Worm (Caenorhabditis elegans) whole organism, L4 larva: Measurements from ENCODE around the gene glb-11.

ENCODE experiments used
- F37D6.2 ChIP-seq: sonication (generic microtip); optimal IDR thresholded peaks from 2 replicates; lab custom pipeline; 2016; ENCODE audit warnings: mild to moderate bottlenecking, missing genetic modification characterization, missing compliant biosample characterization
- F49E8.2 ChIP-seq: sonication (generic microtip); optimal IDR thresholded peaks from 2 replicates; lab custom pipeline; 2016; ENCODE audit warnings: missing compliant biosample characterization, mild to moderate bottlenecking, missing genetic modification characterization, borderline replicate concordance
- T20F7.1 ChIP-seq: fragments of 200-800 bp; sonication (Bioruptor generic); optimal IDR thresholded peaks from 2 replicates; lab custom pipeline; 2018; ENCODE audit warnings: mild to moderate bottlenecking, missing genetic modification characterization, missing compliant biosample characterization
- Y48G9A.11 ChIP-seq: fragments of 200-800 bp; sonication (Bioruptor generic); IDR thresholded peaks from 2 replicates; pipeline ENCODE4 v1.3.6; 2022; ENCODE audit warnings: missing genetic modification reagents, missing genetic modification characterization, missing compliant biosample characterization
- Y75B8A.6 ChIP-seq: fragments of 200-800 bp; sonication (Bioruptor generic); IDR thresholded peaks from 2 replicates; pipeline ENCODE4 v1.3.6; 2022; ENCODE audit warnings: missing genetic modification reagents, missing genetic modification characterization, missing compliant biosample characterization
- aha-1 ChIP-seq: fragments of 150-350 bp; peaks from one replicate; lab custom pipeline; 2014; ENCODE audit warnings: missing biosample characterization, missing genetic modification characterization
- ama-1 ChIP-seq: fragments of 150-350 bp; optimal IDR thresholded peaks from 2 replicates; lab custom pipeline; 2014; ENCODE audit warnings: inconsistent platforms, mixed read lengths
- attf-4 ChIP-seq: sonication (generic microtip); optimal IDR thresholded peaks from 3 replicates; lab custom pipeline; 2017; ENCODE audit warnings: missing biosample characterization, missing genetic modification characterization
- ceh-28 ChIP-seq: fragments of 150-350 bp; optimal IDR thresholded peaks from 2 replicates; lab custom pipeline; 2014; ENCODE audit warnings: missing biosample characterization, missing genetic modification reagents, missing genetic modification characterization
- ctbp-1 ChIP-seq: fragments of 200-800 bp; sonication (Bioruptor generic); IDR thresholded peaks from 2 replicates; pipeline ENCODE4 v1.3.6; 2022; ENCODE audit warnings: missing genetic modification reagents, missing genetic modification characterization, missing compliant biosample characterization
- dmd-6 ChIP-seq: fragments of 200-800 bp; sonication (Bioruptor generic); IDR thresholded peaks from 2 replicates; pipeline ENCODE4 v1.3.6; 2022; ENCODE audit warnings: missing genetic modification reagents, missing genetic modification characterization, missing compliant biosample characterization
- dmd-9 ChIP-seq: fragments of 200-800 bp; sonication (Bioruptor generic); IDR thresholded peaks from 2 replicates; pipeline ENCODE4 v1.3.6; 2022; ENCODE audit warnings: missing genetic modification reagents, missing genetic modification characterization, missing compliant biosample characterization
- dpl-1 ChIP-seq: fragments of 150-350 bp; optimal IDR thresholded peaks from 2 replicates; lab custom pipeline; 2014; ENCODE audit warnings: missing biosample characterization, missing genetic modification reagents, missing genetic modification characterization
- duxl-1 ChIP-seq: sonication (generic microtip); optimal IDR thresholded peaks from 2 replicates; lab custom pipeline; 2016; ENCODE audit warnings: mild to moderate bottlenecking, missing genetic modification characterization, moderate library complexity, missing compliant biosample characterization; ENCODE audit not compliant: poor library complexity
- dve-1 ChIP-seq: sonication (generic microtip); optimal IDR thresholded peaks from 2 replicates; lab custom pipeline; 2017; ENCODE audit warnings: antibody characterized with exemption, mild to moderate bottlenecking, missing genetic modification characterization, missing compliant biosample characterization; ENCODE audit not compliant: insufficient read depth
- egl-27 ChIP-seq: sonication (generic microtip); optimal IDR thresholded peaks from 3 replicates; lab custom pipeline; 2017; ENCODE audit warnings: missing biosample characterization, missing genetic modification reagents, missing genetic modification characterization
- egl-43 ChIP-seq: fragments of 200-800 bp; sonication (Bioruptor generic); IDR thresholded peaks from 2 replicates; pipeline ENCODE4 v1.3.6; 2022; ENCODE audit warnings: missing genetic modification reagents, missing genetic modification characterization, missing compliant biosample characterization
- gei-8 ChIP-seq: fragments of 200-800 bp; sonication (Bioruptor generic); optimal IDR thresholded peaks from 2 replicates; lab custom pipeline; 2018; ENCODE audit warnings: mild to moderate bottlenecking, missing genetic modification characterization, missing compliant biosample characterization
- hif-1 ChIP-seq, 2 experiments: sonication (generic microtip); optimal IDR thresholded peaks; 2 replicates each; lab custom pipeline; 2016 to 2017; ENCODE audit warnings: missing compliant biosample characterization in 2 of 2, missing genetic modification characterization in 2 of 2, missing genetic modification reagents in 2 of 2, missing genotype in 2 of 2, mild to moderate bottlenecking in 1 of 2
- hlh-30 ChIP-seq: sonication (generic microtip); optimal IDR thresholded peaks from 2 replicates; lab custom pipeline; 2017; ENCODE audit warnings: antibody characterized with exemption, mild to moderate bottlenecking, missing genetic modification characterization, missing compliant biosample characterization; ENCODE audit not compliant: insufficient read depth
- hmg-1.1 ChIP-seq: fragments of 200-800 bp; sonication (Bioruptor generic); IDR thresholded peaks from 2 replicates; pipeline ENCODE4 v1.3.6; 2022; ENCODE audit warnings: missing genetic modification reagents, missing genetic modification characterization, missing compliant biosample characterization
- lin-1 ChIP-seq: fragments of 200-800 bp; sonication (Bioruptor generic); IDR thresholded peaks from 2 replicates; pipeline ENCODE4 v1.3.6; 2022; ENCODE audit warnings: missing genetic modification reagents, missing genetic modification characterization, missing compliant biosample characterization
- lin-13 ChIP-seq: fragments of 150-350 bp; optimal IDR thresholded peaks from 2 replicates; lab custom pipeline; 2014; ENCODE audit warnings: missing biosample characterization, missing genetic modification reagents, missing genetic modification characterization
- lin-15B ChIP-seq: fragments of 150-350 bp; sonication (generic microtip); optimal IDR thresholded peaks from 3 replicates; lab custom pipeline; 2014; ENCODE audit warnings: missing biosample characterization, missing genetic modification characterization
- lin-38 ChIP-seq: fragments of 200-800 bp; sonication (Bioruptor generic); IDR thresholded peaks from 2 replicates; pipeline ENCODE4 v1.3.6; 2022; ENCODE audit warnings: missing genetic modification reagents, missing genetic modification characterization, missing compliant biosample characterization
- lin-39 ChIP-seq: fragments of 150-350 bp; optimal IDR thresholded peaks from 2 replicates; lab custom pipeline; 2014; ENCODE audit warnings: missing biosample characterization, missing genetic modification reagents, missing genetic modification characterization
- lsy-2 ChIP-seq, 2 experiments: fragments of 150-350 bp in 1 of 2; sonication (generic microtip) in 1 of 2; optimal IDR thresholded peaks; 2 replicates each; lab custom pipeline; 2014 to 2017; ENCODE audit warnings: missing biosample characterization in 2 of 2, missing genetic modification characterization in 2 of 2
- mdl-1 ChIP-seq, 2 experiments: fragments of 150-350 bp in 1 of 2; sonication (generic microtip) in 1 of 2; optimal IDR thresholded peaks; 2 replicates each; lab custom pipeline; 2014 to 2017; ENCODE audit warnings: missing biosample characterization in 2 of 2, missing genetic modification characterization in 2 of 2
- mdt-29 ChIP-seq: fragments of 200-800 bp; sonication (Bioruptor generic); IDR thresholded peaks from 2 replicates; pipeline ENCODE4 v1.3.6; 2022; ENCODE audit warnings: missing genetic modification reagents, missing genetic modification characterization, missing compliant biosample characterization
- mep-1 ChIP-seq: fragments of 150-350 bp; sonication (generic microtip); optimal IDR thresholded peaks from 3 replicates; lab custom pipeline; 2014; ENCODE audit warnings: missing biosample characterization, missing genetic modification characterization
- mes-2 ChIP-seq: sonication (generic microtip); optimal IDR thresholded peaks from 2 replicates; lab custom pipeline; 2016; ENCODE audit warnings: missing genotype, mild to moderate bottlenecking, missing genetic modification characterization, missing compliant biosample characterization; ENCODE audit not compliant: poor library complexity, severe bottlenecking
- mxl-3 ChIP-seq: fragments of 200-800 bp; sonication (Bioruptor generic); optimal IDR thresholded peaks from 2 replicates; lab custom pipeline; 2018; ENCODE audit warnings: mild to moderate bottlenecking, missing genetic modification characterization, missing compliant biosample characterization
- nhr-28 ChIP-seq: fragments of 150-350 bp; optimal IDR thresholded peaks from 2 replicates; lab custom pipeline; 2014; ENCODE audit warnings: missing biosample characterization, missing genetic modification characterization
- nhr-41 ChIP-seq: fragments of 200-800 bp; sonication (Bioruptor generic); IDR thresholded peaks from 2 replicates; pipeline ENCODE4 v1.3.6; 2022; ENCODE audit warnings: missing genetic modification reagents, missing genetic modification characterization, missing compliant biosample characterization
- nhr-6 ChIP-seq: fragments of 150-350 bp; optimal IDR thresholded peaks from 2 replicates; lab custom pipeline; 2014; ENCODE audit warnings: missing biosample characterization, missing genetic modification characterization
- nhr-77 ChIP-seq: fragments of 150-350 bp; optimal IDR thresholded peaks from 2 replicates; lab custom pipeline; 2014; ENCODE audit warnings: missing biosample characterization, missing genetic modification characterization
- pha-4 ChIP-seq, 2 experiments: fragments of 150-350 bp in 1 of 2; fragments of 200-800 bp in 1 of 2; sonication (Bioruptor generic) in 1 of 2; IDR thresholded peaks in 1 of 2; optimal IDR thresholded peaks in 1 of 2; 2 replicates each; pipeline versions ENCODE4 v1.3.6 to Lab custom; 2014 to 2022; ENCODE audit warnings: missing genetic modification characterization in 2 of 2, missing genetic modification reagents in 2 of 2, missing biosample characterization in 1 of 2, missing compliant biosample characterization in 1 of 2
- rbr-2 ChIP-seq: sonication (generic microtip); optimal IDR thresholded peaks from 2 replicates; lab custom pipeline; 2016; ENCODE audit warnings: missing genotype, missing genetic modification characterization, missing compliant biosample characterization
- set-16 ChIP-seq: fragments of 200-800 bp; sonication (Bioruptor generic); IDR thresholded peaks from 2 replicates; pipeline ENCODE4 v1.3.6; 2022; ENCODE audit warnings: missing genetic modification reagents, missing genetic modification characterization, missing compliant biosample characterization
- skn-1 ChIP-seq: fragments of 150-350 bp; optimal IDR thresholded peaks from 2 replicates; lab custom pipeline; 2014; ENCODE audit warnings: missing biosample characterization, missing genetic modification characterization
- spr-1 ChIP-seq: sonication (generic microtip); optimal IDR thresholded peaks from 2 replicates; lab custom pipeline; 2016; ENCODE audit warnings: mild to moderate bottlenecking, missing genetic modification characterization, missing compliant biosample characterization
- tag-97 ChIP-seq: fragments of 200-800 bp; sonication (Bioruptor generic); IDR thresholded peaks from 2 replicates; pipeline ENCODE4 v1.3.6; 2022; ENCODE audit warnings: missing genetic modification characterization, missing compliant biosample characterization
- unc-130 ChIP-seq: sonication (generic microtip); optimal IDR thresholded peaks from 2 replicates; lab custom pipeline; 2016; ENCODE audit warnings: missing genetic modification reagents, missing genetic modification characterization, missing compliant biosample characterization
- unc-39 ChIP-seq: sonication (generic microtip); optimal IDR thresholded peaks from 2 replicates; lab custom pipeline; 2017; ENCODE audit warnings: missing biosample characterization, missing genetic modification characterization
- unc-62 ChIP-seq, 3 experiments: fragments of 150-350 bp in 1 of 3; sonication (generic microtip); optimal IDR thresholded peaks in 2 of 3; peaks in 1 of 3; 1 replicate in 1 of 3; 2 replicates in 2 of 3; lab custom pipeline; 2014 to 2017; ENCODE audit warnings: missing biosample characterization in 3 of 3, missing genetic modification characterization in 3 of 3, missing genetic modification reagents in 3 of 3, missing genotype in 1 of 3
- zip-11 ChIP-seq: fragments of 200-800 bp; sonication (Bioruptor generic); IDR thresholded peaks from 2 replicates; pipeline ENCODE4 v1.3.6; 2022; ENCODE audit warnings: missing genetic modification characterization, missing compliant biosample characterization
- ztf-7 ChIP-seq: fragments of 150-350 bp; optimal IDR thresholded peaks from 2 replicates; lab custom pipeline; 2014; ENCODE audit warnings: missing biosample characterization, missing genetic modification characterization

Gene glb-11

DNA sequence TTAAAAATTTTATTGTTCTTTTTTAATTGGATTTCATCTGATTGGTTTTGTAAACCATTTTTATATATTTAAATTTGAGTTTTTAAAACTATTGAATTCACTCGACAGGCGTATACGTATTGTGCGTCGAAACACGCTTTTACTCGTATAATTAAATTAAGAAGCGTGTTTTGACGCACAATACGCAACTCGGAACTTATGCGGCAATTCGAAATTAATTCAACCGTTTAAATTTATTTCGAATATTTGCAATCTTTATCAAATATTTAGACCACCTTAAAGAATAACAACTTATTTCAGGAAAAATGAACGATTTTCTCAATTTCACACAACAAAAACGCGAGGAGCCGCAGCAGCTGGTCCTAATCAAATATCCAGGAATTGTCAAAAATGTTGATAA lies 29.9 kb upstream of the glb-11 start, which contains the start of gene tftc-5:
TSS of gene tftc-5 (plus strand) at position 301 of the 400 bp plus-strand sequence.
- TF ChIP-seq skn-1 (tag; lab: Kevin White, UChicago) (no peak), aha-1 (tag; lab: Kevin White, UChicago) (peak; percentile 62), unc-62 (GFP tag; optimal IDR thresholded peaks at IDR 0.05 in 1 of 2; lab: Kevin White, UChicago) (no peak), unc-62 (tag; optimal IDR thresholded peaks at IDR 0.05; lab: Kevin White, UChicago) (no peak), mxl-3 (no peak), lin-39 (tag; lab: Kevin White, UChicago) (no peak)

ce11 chrIII:4019801-4020200 lies 27.8 kb upstream of the glb-11 start, which contains the start of gene snpc-3.4:
Gene snpc-3.4, plus strand, starts transcription at chrIII:4020037.
- TF ChIP-seq mes-2 (tag; lab: Kevin White, UChicago) (peak; percentile 71), dmd-6 (peak; percentile 42; the same call in 1 of the 2 replicates), hif-1 (tag; optimal IDR thresholded peaks at IDR 0.05; lab: Kevin White, UChicago) (peak in 1 of 2 experiments; percentile 35), mxl-3 (peak; percentile 2), dpl-1 (GFP tag; lab: Kevin White, UChicago) (peak; percentile 91), mep-1 (tag; lab: Kevin White, UChicago) (peak; percentile 59), Y75B8A.6 (GFP tag; lab: Robert Waterston, UW) (no peak), F37D6.2 (tag; lab: Kevin White, UChicago) (no peak), nhr-28 (tag; lab: Kevin White, UChicago) (peak; percentile 58), spr-1 (no peak), hlh-30 (peak; percentile 60), unc-39 (tag; lab: Kevin White, UChicago) (no peak), F49E8.2 (tag; lab: Kevin White, UChicago) (peak; percentile 36), lsy-2 (tag; optimal IDR thresholded peaks at IDR 0.05; lab: Kevin White, UChicago) (peak; percentile 83 to 98), pha-4 (GFP tag; IDR thresholded peaks at IDR 0.05; lab: Robert Waterston, UW) (no peak), pha-4 (tag; optimal IDR thresholded peaks at IDR 0.05; lab: Kevin White, UChicago) (peak; percentile 36), zip-11 (GFP tag; lab: Robert Waterston, UW) (no peak), mdt-29 (peak; percentile 39; the same call in 1 of the 2 replicates), unc-130 (GFP tag; lab: Kevin White, UChicago) (peak; percentile 83), aha-1 (tag; lab: Kevin White, UChicago) (peak; percentile 94), attf-4 (tag; lab: Kevin White, UChicago) (no peak), ztf-7 (tag; lab: Kevin White, UChicago) (peak; percentile 12), mdl-1 (tag; optimal IDR thresholded peaks at IDR 0.05; lab: Kevin White, UChicago) (no peak), rbr-2 (peak; percentile 5), egl-27 (no peak), gei-8 (GFP tag; lab: Kevin White, UChicago) (no peak), lin-15B (no peak), nhr-6 (peak; percentile 54), set-16 (GFP tag; lab: Robert Waterston, UW) (no peak), egl-43 (no peak), Y48G9A.11 (GFP tag; lab: Robert Waterston, UW) (peak; percentile 75), lin-1 (peak; percentile 15; the same call in 1 of the 2 replicates), tag-97 (GFP tag; lab: Robert Waterston, UW) (no peak), unc-62 (GFP tag; optimal IDR thresholded peaks at IDR 0.05 in 1 of 2; lab: Kevin White, UChicago) (peak in 1 of 2 experiments; percentile 58), unc-62 (tag; optimal IDR thresholded peaks at IDR 0.05; lab: Kevin White, UChicago) (no peak), dmd-9 (GFP tag; lab: Robert Waterston, UW) (0 out of 2 replicates have a peak, but pooled peaks have one; percentile 22), lin-38 (GFP tag; lab: Robert Waterston, UW) (peak; percentile 80), ama-1 (lab: Kevin White, UChicago) (peak; percentile 12), T20F7.1 (GFP tag; lab: Kevin White, UChicago) (peak; percentile 42), lin-13 (GFP tag; lab: Kevin White, UChicago) (peak; percentile 39), ctbp-1 (0 out of 2 replicates have a peak, but pooled peaks have one; percentile 48), nhr-77 (tag; lab: Kevin White, UChicago) (no peak), dve-1 (peak; percentile 52), nhr-41 (GFP tag; lab: Robert Waterston, UW) (no peak), duxl-1 (no peak), ceh-28 (tag; lab: Kevin White, UChicago) (no peak), hmg-1.1 (0 out of 2 replicates have a peak, but pooled peaks have one; percentile 64)
